Fruit fly (Drosophila melanogaster) whole organism, prepupa: ENCODE data around the gene CG17776.
A peak's percentile ranks its signal among the peaks of the same experiment; 100 is the strongest.

Source experiments
- Blimp-1 ChIP-seq: fragments of 200-800 bp; sonication (Bioruptor generic); optimal IDR thresholded peaks from 3 replicates; lab custom pipeline; 2017; ENCODE audit warnings: missing biosample characterization, missing genetic modification characterization, mild to moderate bottlenecking, moderate library complexity, missing genetic modification reagents
- CG10669 ChIP-seq: fragments of 200-800 bp; sonication (Bioruptor generic); optimal IDR thresholded peaks from 3 replicates; lab custom pipeline; 2018; ENCODE audit warnings: missing biosample characterization, mild to moderate bottlenecking, missing genetic modification characterization, moderate library complexity
- CG11294 ChIP-seq: fragments of 200-800 bp; sonication (Bioruptor generic); IDR thresholded peaks from 2 replicates; pipeline ENCODE4 v1.3.6; 2022; ENCODE audit warnings: missing biosample characterization, missing genetic modification characterization
- CG1621 ChIP-seq: fragments of 200-800 bp; sonication (Bioruptor generic); optimal IDR thresholded peaks from 3 replicates; lab custom pipeline; 2018; ENCODE audit warnings: missing biosample characterization, mild to moderate bottlenecking, missing genetic modification characterization
- CG16779 ChIP-seq: fragments of 200-800 bp; sonication (Bioruptor generic); optimal IDR thresholded peaks from 3 replicates; lab custom pipeline; 2017; ENCODE audit warnings: missing biosample characterization, mild to moderate bottlenecking, missing genetic modification characterization
- CG3032 ChIP-seq: fragments of 200-800 bp; optimal IDR thresholded peaks from 2 replicates; lab custom pipeline; 2019; ENCODE audit warnings: missing biosample characterization, mild to moderate bottlenecking, missing genetic modification characterization, moderate library complexity
- CG32006 ChIP-seq: fragments of 200-800 bp; sonication (Bioruptor generic); optimal IDR thresholded peaks from 3 replicates; lab custom pipeline; 2017; ENCODE audit warnings: missing biosample characterization, mild to moderate bottlenecking, missing genetic modification characterization
- CG3919 ChIP-seq: fragments of 200-800 bp; sonication (Bioruptor generic); optimal IDR thresholded peaks from 3 replicates; lab custom pipeline; 2016; ENCODE audit warnings: missing biosample characterization, missing genetic modification characterization
- CG6163 ChIP-seq: fragments of 200-800 bp; sonication (Bioruptor generic); IDR thresholded peaks from 3 replicates; pipeline ENCODE4 v1.3.6; 2022; ENCODE audit warnings: missing biosample characterization, missing genetic modification characterization
- CG6276 ChIP-seq: fragments of 200-800 bp; sonication (Bioruptor generic); optimal IDR thresholded peaks from 2 replicates; lab custom pipeline; 2017; ENCODE audit warnings: missing biosample characterization, mild to moderate bottlenecking, missing genetic modification characterization
- CG6792 ChIP-seq: fragments of 200-800 bp; sonication (Bioruptor generic); optimal IDR thresholded peaks from 3 replicates; lab custom pipeline; 2016; ENCODE audit warnings: missing biosample characterization, missing genetic modification characterization
- CG6808 ChIP-seq: fragments of 200-800 bp; sonication (Bioruptor generic); optimal IDR thresholded peaks from 3 replicates; lab custom pipeline; 2017; ENCODE audit warnings: missing biosample characterization, missing genetic modification characterization, mild to moderate bottlenecking, moderate library complexity, missing genetic modification reagents
- CG6854 ChIP-seq: fragments of 200-800 bp; sonication (Bioruptor generic); optimal IDR thresholded peaks from 2 replicates; lab custom pipeline; 2017; ENCODE audit warnings: missing biosample characterization, mild to moderate bottlenecking, missing genetic modification characterization
- CG8319 ChIP-seq: fragments of 200-800 bp; sonication (Bioruptor generic); optimal IDR thresholded peaks from 3 replicates; lab custom pipeline; 2016; ENCODE audit warnings: missing biosample characterization, missing genetic modification characterization
- CG8632 ChIP-seq: fragments of 200-800 bp; sonication (Bioruptor generic); optimal IDR thresholded peaks from 3 replicates; lab custom pipeline; 2016; ENCODE audit warnings: missing biosample characterization, missing genetic modification characterization
- CG9139 ChIP-seq: fragments of 200-800 bp; sonication (Bioruptor generic); optimal IDR thresholded peaks from 3 replicates; lab custom pipeline; 2017; ENCODE audit warnings: missing biosample characterization, mild to moderate bottlenecking, missing genetic modification characterization
- Eip75B ChIP-seq: fragments of 200-800 bp; sonication (Bioruptor generic); optimal IDR thresholded peaks from 3 replicates; lab custom pipeline; 2016; ENCODE audit warnings: missing biosample characterization, missing genetic modification characterization
- Eip93F ChIP-seq: fragments of 200-800 bp; sonication (Bioruptor generic); optimal IDR thresholded peaks from 2 replicates; lab custom pipeline; 2016; ENCODE audit warnings: missing biosample characterization, mild to moderate bottlenecking, missing genetic modification characterization
- Ets96B ChIP-seq: fragments of 200-800 bp; optimal IDR thresholded peaks from 2 replicates; lab custom pipeline; 2019; ENCODE audit warnings: missing biosample characterization, mild to moderate bottlenecking, missing genetic modification characterization, moderate library complexity
- Gug ChIP-seq: fragments of 200-800 bp; sonication (Bioruptor generic); IDR thresholded peaks from 2 replicates; pipeline ENCODE4 v1.3.6; 2022; ENCODE audit warnings: missing biosample characterization, missing genetic modification characterization
- Hr4 ChIP-seq: fragments of 200-800 bp; sonication (Bioruptor generic); optimal IDR thresholded peaks from 3 replicates; lab custom pipeline; 2016; ENCODE audit warnings: missing biosample characterization, missing genetic modification characterization
- Met ChIP-seq: fragments of 200-800 bp; sonication (Bioruptor generic); optimal IDR thresholded peaks from 3 replicates; lab custom pipeline; 2016; ENCODE audit warnings: missing biosample characterization, missing genetic modification characterization
- Smox ChIP-seq: fragments of 200-800 bp; sonication (Bioruptor generic); optimal IDR thresholded peaks from 3 replicates; lab custom pipeline; 2016; ENCODE audit warnings: missing biosample characterization, missing genetic modification characterization
- Sox15 ChIP-seq: fragments of 200-800 bp; sonication (Bioruptor generic); optimal IDR thresholded peaks from 3 replicates; lab custom pipeline; 2016; ENCODE audit warnings: missing biosample characterization, missing genetic modification characterization
- achi ChIP-seq: fragments of 200-800 bp; sonication (Bioruptor generic); optimal IDR thresholded peaks from 3 replicates; lab custom pipeline; 2016; ENCODE audit warnings: missing biosample characterization, missing genetic modification characterization
- cyc ChIP-seq: fragments of 200-800 bp; sonication (Bioruptor generic); optimal IDR thresholded peaks from 3 replicates; lab custom pipeline; 2016; ENCODE audit warnings: missing biosample characterization, missing genetic modification characterization
- dac ChIP-seq: fragments of 200-800 bp; sonication (Bioruptor generic); optimal IDR thresholded peaks from 2 replicates; lab custom pipeline; 2017; ENCODE audit warnings: missing biosample characterization, mild to moderate bottlenecking, missing genetic modification characterization
- dsx ChIP-seq: fragments of 200-800 bp; optimal IDR thresholded peaks from 3 replicates; lab custom pipeline; 2019; ENCODE audit warnings: missing biosample characterization, mild to moderate bottlenecking, missing genetic modification characterization, moderate library complexity; ENCODE audit not compliant: poor library complexity, severe bottlenecking
- fd85E ChIP-seq: fragments of 200-800 bp; sonication (Bioruptor generic); optimal IDR thresholded peaks from 3 replicates; lab custom pipeline; 2016; ENCODE audit warnings: missing biosample characterization, missing genetic modification characterization
- fkh ChIP-seq: fragments of 200-800 bp; sonication (Bioruptor generic); optimal IDR thresholded peaks from 3 replicates; lab custom pipeline; 2017; ENCODE audit warnings: missing biosample characterization, mild to moderate bottlenecking, missing genetic modification characterization, moderate library complexity
- lz ChIP-seq: fragments of 200-800 bp; sonication (Bioruptor generic); optimal IDR thresholded peaks from 3 replicates; lab custom pipeline; 2016; ENCODE audit warnings: missing biosample characterization, missing genetic modification characterization
- net ChIP-seq: fragments of 200-800 bp; sonication (Bioruptor generic); optimal IDR thresholded peaks from 3 replicates; lab custom pipeline; 2016; ENCODE audit warnings: missing biosample characterization, missing genetic modification characterization
- pdm3 ChIP-seq: fragments of 200-800 bp; sonication (Bioruptor generic); optimal IDR thresholded peaks from 3 replicates; lab custom pipeline; 2016; ENCODE audit warnings: missing biosample characterization, missing genetic modification characterization
- ss ChIP-seq, 2 experiments: fragments of 200-800 bp; sonication (Bioruptor generic); optimal IDR thresholded peaks; 2 replicates in 1 of 2; 3 replicates in 1 of 2; lab custom pipeline; 2017 to 2018; ENCODE audit warnings: mild to moderate bottlenecking in 2 of 2, missing biosample characterization in 2 of 2, missing genetic modification characterization in 2 of 2, moderate library complexity in 1 of 2
- svp ChIP-seq: fragments of 200-800 bp; sonication (Bioruptor generic); peaks from one replicate; lab custom pipeline; 2016; ENCODE audit warnings: missing biosample characterization, missing genetic modification characterization
- topi ChIP-seq: fragments of 200-800 bp; sonication (Bioruptor generic); optimal IDR thresholded peaks from 3 replicates; lab custom pipeline; 2016; ENCODE audit warnings: missing biosample characterization, missing genetic modification characterization
- vri ChIP-seq: fragments of 200-800 bp; sonication (Bioruptor generic); optimal IDR thresholded peaks from 3 replicates; lab custom pipeline; 2016; ENCODE audit warnings: missing biosample characterization, mild to moderate bottlenecking, missing genetic modification characterization

Gene CG17776

DNA sequence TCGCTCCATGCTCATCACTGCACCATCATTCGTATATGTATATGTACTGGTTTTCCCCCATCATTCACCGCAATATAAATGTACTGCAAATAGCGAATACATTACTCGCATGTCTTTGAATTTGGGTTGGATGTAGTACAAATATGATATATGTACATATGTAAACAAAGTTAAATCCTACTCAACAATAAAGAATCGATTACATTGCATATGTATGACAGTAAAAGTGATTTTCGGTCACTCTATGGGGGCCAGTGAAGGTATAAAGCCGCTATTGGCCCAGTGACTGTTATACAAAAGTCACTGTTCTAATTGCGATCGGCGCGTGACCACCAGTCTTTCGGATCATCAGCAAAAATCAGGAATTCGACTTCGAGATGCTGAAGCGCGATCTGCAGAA, 3.0 kb downstream of the CG17776 start, which contains the start of gene CG3457:
Gene CG3457 (plus strand): TSS at position 301 of the 400 bp plus-strand sequence.
- TF ChIP-seq vri (GFP tag; lab: Kevin White, UChicago) (no peak), Gug (no peak), Hr4 (no peak), CG6854 (GFP tag; lab: Kevin White, UChicago) (no peak), fd85E (GFP tag; lab: Kevin White, UChicago) (no peak), Eip75B (GFP tag; lab: Kevin White, UChicago) (no peak), CG11294 (GFP tag; lab: Robert Waterston, UW) (no peak), Sox15 (GFP tag; lab: Kevin White, UChicago) (no peak), achi (GFP tag; lab: Kevin White, UChicago) (no peak), lz (no peak), CG8632 (GFP tag; lab: Kevin White, UChicago) (no peak), CG8319 (GFP tag; lab: Kevin White, UChicago) (no peak), Eip93F (GFP tag; lab: Kevin White, UChicago) (no peak), dsx (GFP tag; lab: Kevin White, UChicago) (no peak), CG1621 (tag; lab: Kevin White, UChicago) (no peak)

DNA sequence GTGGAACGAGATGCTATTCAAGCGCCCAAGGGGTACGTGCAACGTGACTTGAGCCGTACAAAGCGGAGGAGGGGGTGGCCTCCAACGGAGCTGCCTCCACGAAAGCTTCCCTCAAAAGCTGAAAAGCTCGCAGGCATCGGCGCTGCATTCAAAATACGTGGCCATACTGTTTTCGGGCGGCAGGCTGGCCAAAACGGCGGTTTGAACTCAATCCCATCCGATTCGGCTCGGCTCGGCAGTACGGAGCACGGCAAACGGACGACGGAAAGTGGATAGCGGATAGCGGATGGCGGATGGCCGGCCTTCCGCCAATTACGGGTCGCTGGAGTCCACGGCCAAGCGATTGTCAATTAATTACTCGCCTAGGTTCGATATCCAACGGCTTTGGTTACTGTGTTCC, 4.4 kb downstream of the CG17776 start, which contains the start of gene Mct1:
Gene Mct1 (plus strand): TSS at position 301 of the 400 bp plus-strand sequence.
- TF ChIP-seq Ets96B (tag; lab: Kevin White, UChicago), result no peak
- no peak for TF ChIP-seq CG3919
- TF ChIP-seq pdm3 (GFP tag; lab: Kevin White, UChicago), result no peak
- TF ChIP-seq ss (GFP tag; optimal IDR thresholded peaks at IDR 0.05; lab: Kevin White, UChicago), result no peak
- no peak for TF ChIP-seq Blimp-1 (GFP tag; lab: Kevin White, UChicago)
- no peak for TF ChIP-seq cyc (GFP tag; lab: Kevin White, UChicago)
- TF ChIP-seq CG6276 (GFP tag; lab: Kevin White, UChicago), result no peak
- no peak for TF ChIP-seq CG6163
- TF ChIP-seq Smox (GFP tag; lab: Kevin White, UChicago), result no peak

DNA sequence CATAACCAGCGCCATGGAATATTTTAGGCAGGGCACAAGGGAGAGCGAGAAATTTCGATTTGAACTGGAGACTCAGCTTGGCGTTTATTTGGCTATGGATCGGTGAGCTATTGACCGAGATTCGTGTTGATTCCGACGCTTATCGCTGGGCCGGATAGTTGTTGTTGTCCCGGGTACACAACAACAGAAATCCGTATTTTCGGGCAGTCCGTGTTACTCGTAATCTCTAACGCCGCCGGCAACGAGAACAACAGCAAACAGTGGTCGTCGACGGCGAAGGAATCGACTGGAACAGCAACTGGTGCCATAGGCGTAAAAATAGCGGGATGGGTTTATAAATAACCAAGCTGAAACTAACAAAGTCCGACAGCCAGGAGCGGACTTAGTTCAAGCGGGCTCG, 7.4 kb downstream of the CG17776 start:
- no peak for TF ChIP-seq Met
- peak; percentile 81 for TF ChIP-seq svp (GFP tag; lab: Kevin White, UChicago)
- peak; percentile 49 for TF ChIP-seq fkh (GFP tag; lab: Kevin White, UChicago)

DNA sequence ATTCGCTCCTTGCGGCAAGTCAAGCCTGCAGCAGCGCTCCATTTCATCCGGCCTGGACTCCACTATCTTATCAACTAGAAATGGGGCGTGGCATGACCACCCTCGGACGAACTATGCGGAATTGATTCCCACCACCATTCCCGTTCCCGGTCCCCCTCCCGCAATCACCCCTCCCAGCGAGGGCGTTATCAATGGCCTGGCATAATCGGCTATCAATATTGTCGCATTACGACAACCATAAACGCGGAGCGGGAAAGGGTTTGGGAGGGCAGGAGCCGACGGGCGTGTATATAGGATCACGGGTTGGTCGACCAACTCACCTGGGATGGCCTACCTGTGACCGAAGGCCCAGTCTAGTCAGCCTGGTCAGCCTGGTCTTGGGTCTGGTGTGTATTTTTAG, 8.6 kb downstream of the CG17776 start:
- TF ChIP-seq CG8319 (GFP tag; lab: Kevin White, UChicago), result no peak
- TF ChIP-seq vri (GFP tag; lab: Kevin White, UChicago), result peak; percentile 82
- TF ChIP-seq svp (GFP tag; lab: Kevin White, UChicago), result peak; percentile 58
- no peak for TF ChIP-seq CG9139 (GFP tag; lab: Kevin White, UChicago)
- TF ChIP-seq CG6792 (GFP tag; lab: Kevin White, UChicago), result no peak

DNA sequence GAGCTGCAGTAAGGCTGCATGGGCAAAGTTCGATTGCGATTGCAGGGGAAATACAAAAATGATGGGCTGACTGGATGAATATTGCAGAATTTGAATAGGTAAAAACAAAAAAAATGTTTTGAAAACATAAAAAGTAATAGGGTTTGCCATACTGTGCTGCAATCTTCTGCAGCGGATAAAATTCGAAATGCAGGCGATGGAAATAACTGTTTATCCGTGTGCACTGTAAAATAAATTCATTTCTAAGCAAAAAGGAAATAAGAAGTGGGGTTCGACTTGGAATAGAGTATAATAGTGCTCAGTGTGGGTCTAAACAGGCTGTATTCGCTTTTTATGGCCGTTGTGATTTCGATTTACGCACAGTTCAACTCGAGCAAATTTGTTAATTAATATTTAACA, 9.3 kb downstream of the CG17776 start, which contains the start of gene CG14053:
Gene CG14053 (minus strand): TSS at position 101 of the 399 bp plus-strand sequence.
- no peak for TF ChIP-seq topi (GFP tag; lab: Kevin White, UChicago)
- no peak for TF ChIP-seq CG10669 (GFP tag; lab: Kevin White, UChicago)
- TF ChIP-seq Met, result no peak
- no peak for TF ChIP-seq CG3032 (tag; lab: Kevin White, UChicago)
- no peak for TF ChIP-seq CG1621 (tag; lab: Kevin White, UChicago)
- TF ChIP-seq net (GFP tag; lab: Kevin White, UChicago), result no peak
- no peak for TF ChIP-seq CG6808 (GFP tag; lab: Kevin White, UChicago)
- no peak for TF ChIP-seq dac (GFP tag; lab: Kevin White, UChicago)
- no peak for TF ChIP-seq achi (GFP tag; lab: Kevin White, UChicago)
- TF ChIP-seq Eip75B (GFP tag; lab: Kevin White, UChicago), result no peak
- TF ChIP-seq CG11294 (GFP tag; lab: Robert Waterston, UW), result no peak
- no peak for TF ChIP-seq pdm3 (GFP tag; lab: Kevin White, UChicago)
- TF ChIP-seq CG16779, result no peak
- TF ChIP-seq CG3919, result no peak
- no peak for TF ChIP-seq CG8319 (GFP tag; lab: Kevin White, UChicago)
- no peak for TF ChIP-seq CG6276 (GFP tag; lab: Kevin White, UChicago)
- TF ChIP-seq CG32006 (GFP tag; lab: Kevin White, UChicago), result no peak
- no peak for TF ChIP-seq vri (GFP tag; lab: Kevin White, UChicago)
- TF ChIP-seq, all 60 proteins: peak for 0
